Worm (Caenorhabditis elegans): ENCODE data around the gene srp-1.

The srp-1 gene

DNA sequence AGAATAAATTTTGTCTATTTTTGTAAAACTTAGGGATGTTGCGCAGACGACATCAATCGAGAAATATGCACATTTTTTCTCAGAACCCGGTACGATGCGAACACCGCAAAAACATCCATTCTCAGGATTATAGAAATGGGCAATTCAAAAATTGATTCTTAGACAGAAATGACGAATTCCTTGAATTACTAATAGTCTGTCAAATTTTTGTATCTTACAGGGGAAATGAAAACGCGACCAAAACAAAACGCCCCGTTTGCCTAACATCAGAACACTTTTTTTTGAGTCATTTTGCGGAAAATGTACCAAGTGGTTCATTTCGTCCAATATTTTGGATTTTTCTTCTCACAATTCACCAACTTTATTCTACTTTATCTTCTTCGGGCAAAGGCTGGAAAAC is 9.7 kb upstream of the srp-1 start, which contains the start of gene str-134:
TSS of gene str-134 (plus strand) at position 301 of the 400 bp plus-strand sequence.
- TF ChIP-seq ZK546.5 (tag; optimal IDR thresholded peaks at IDR 0.05), result no peak
- no peak for TF ChIP-seq nhr-102 (tag; optimal IDR thresholded peaks at IDR 0.05)
- no peak for TF ChIP-seq nhr-11 (tag; optimal IDR thresholded peaks at IDR 0.05)
- TF ChIP-seq dmd-8 (GFP tag; IDR thresholded peaks at IDR 0.05), result no peak
- no peak for TF ChIP-seq gei-8 (GFP tag; optimal IDR thresholded peaks at IDR 0.05)
- TF ChIP-seq T26A8.4 (GFP tag; IDR thresholded peaks at IDR 0.05), result no peak
- TF ChIP-seq tra-1 (GFP tag; IDR thresholded peaks at IDR 0.05), result no peak
- TF ChIP-seq vab-7 (GFP tag; IDR thresholded peaks at IDR 0.05), result no peak

DNA sequence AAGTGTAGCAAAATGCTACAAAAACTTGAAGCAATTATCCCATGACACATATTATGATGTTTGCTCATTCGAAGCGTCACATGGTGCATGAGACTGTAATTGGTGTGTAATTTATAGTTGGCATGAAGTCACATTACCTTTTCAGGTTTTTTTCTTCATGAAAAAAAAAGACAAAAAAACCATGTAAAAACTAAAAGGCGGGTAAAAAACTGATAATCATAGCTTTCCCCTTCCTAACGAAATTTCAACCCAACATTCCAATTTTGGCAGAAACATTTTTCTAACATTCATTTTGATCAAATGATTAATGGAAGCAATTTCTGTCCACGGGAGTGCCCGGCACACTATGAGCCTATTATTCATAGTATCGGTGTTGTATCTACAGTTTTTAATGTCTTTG is 5.0 kb upstream of the srp-1 start, which contains the start of gene sri-4:
TSS of gene sri-4 (plus strand) at position 301 of the 400 bp plus-strand sequence.
- TF ChIP-seq lin-15B (tag; optimal IDR thresholded peaks at IDR 0.05) (no peak), hif-1 (tag; optimal IDR thresholded peaks at IDR 0.05) (no peak), rbr-2 (tag; optimal IDR thresholded peaks at IDR 0.05) (no peak), vab-7 (GFP tag; IDR thresholded peaks at IDR 0.05) (no peak), egl-27 (tag; optimal IDR thresholded peaks at IDR 0.05) (no peak), dmd-8 (GFP tag; IDR thresholded peaks at IDR 0.05) (no peak), spr-1 (tag; optimal IDR thresholded peaks at IDR 0.05) (no peak), nhr-111 (GFP tag; optimal IDR thresholded peaks at IDR 0.05) (no peak), ceh-82 (tag; optimal IDR thresholded peaks at IDR 0.05) (no peak), dmd-6 (GFP tag; IDR thresholded peaks at IDR 0.05) (no peak), ctbp-1 (GFP tag; IDR thresholded peaks at IDR 0.05) (no peak), ztf-11 (tag; optimal IDR thresholded peaks at IDR 0.05) (no peak), zip-11 (GFP tag; IDR thresholded peaks at IDR 0.05) (no peak), ZK337.2 (GFP tag; IDR thresholded peaks at IDR 0.05) (no peak), lin-39 (tag; optimal IDR thresholded peaks at IDR 0.05) (no peak), nhr-6 (tag; optimal IDR thresholded peaks at IDR 0.05) (no peak), lim-7 (GFP tag; IDR thresholded peaks at IDR 0.05) (no peak), daf-19 (GFP tag; conservative IDR thresholded peaks at IDR 0.05) (no peak), dmd-9 (GFP tag; IDR thresholded peaks at IDR 0.05) (no peak)

DNA sequence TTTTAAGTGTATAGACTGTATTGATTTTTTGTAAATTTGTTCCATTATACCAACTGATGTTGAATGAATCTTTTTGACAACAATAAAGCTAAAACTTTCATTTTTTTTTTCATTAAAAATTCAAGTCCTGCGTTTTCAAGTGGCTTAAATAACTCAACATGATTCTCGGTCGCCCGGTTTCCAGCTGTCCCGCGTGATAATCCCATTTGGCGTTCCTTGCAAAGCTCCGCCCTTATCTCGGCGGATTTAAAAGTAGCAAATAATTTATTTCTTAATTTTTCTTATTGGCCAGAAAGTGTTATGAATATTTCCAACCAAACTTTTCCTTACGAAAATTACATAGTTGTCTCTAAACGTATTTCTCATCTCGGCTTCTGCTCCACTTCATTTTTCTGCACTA is 3.1 kb downstream of the srp-1 start, which contains the start of gene str-20:
TSS of gene str-20 (plus strand) at position 301 of the 400 bp plus-strand sequence.
- TF ChIP-seq attf-4 (tag; optimal IDR thresholded peaks at IDR 0.05) (no peak), dmd-9 (GFP tag; IDR thresholded peaks at IDR 0.05) (no peak), dmd-8 (GFP tag; IDR thresholded peaks at IDR 0.05) (no peak), zfp-2 (tag; optimal IDR thresholded peaks at IDR 0.05) (no peak)

DNA sequence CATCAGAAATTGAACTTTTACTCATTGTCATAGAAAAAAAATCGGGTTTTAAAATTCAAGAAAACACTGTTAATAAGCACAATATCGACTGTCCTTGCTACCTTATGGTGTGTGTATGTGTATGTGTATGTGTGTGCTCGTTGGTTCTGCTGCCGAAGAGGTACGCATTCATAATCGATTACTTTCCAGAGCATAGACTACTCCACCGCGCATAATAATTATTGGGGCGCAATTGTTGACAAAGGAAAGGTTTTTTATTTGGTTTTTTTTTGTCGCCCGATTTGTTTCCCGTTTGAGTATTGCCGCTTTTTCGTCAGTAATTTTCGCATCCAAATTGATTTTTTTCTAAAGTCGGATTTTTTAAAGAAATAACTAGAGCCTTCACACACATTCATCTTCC is 8.2 kb downstream of the srp-1 start, which contains the start of gene C05E4.15:
TSS of gene C05E4.15 (minus strand) at position 101 of the 400 bp plus-strand sequence.
- no peak for TF ChIP-seq T20F7.1 (GFP tag; optimal IDR thresholded peaks at IDR 0.05)
- TF ChIP-seq nhr-77 (tag; optimal IDR thresholded peaks at IDR 0.05), result no peak
- no peak for TF ChIP-seq ztf-11 (tag; optimal IDR thresholded peaks at IDR 0.05)

DNA sequence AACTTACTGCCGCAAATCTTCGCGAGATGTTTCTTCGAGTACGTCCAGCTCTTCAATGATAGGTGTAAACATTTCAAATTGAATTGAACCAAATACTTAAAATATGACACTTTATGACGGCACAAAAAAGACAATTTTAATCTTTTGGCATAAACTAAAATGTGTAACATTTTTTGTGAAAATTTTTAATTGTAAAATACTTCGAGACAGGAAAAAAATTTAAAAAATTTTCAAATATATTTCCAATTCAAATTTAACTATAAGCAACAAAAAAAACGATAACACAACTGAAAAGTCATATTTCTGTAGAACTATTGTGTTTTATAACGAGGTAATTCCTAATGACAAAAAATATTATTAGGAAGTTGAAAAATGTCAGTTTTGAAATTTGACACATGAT is 8.8 kb downstream of the srp-1 start, which contains the start of gene C05E4.12:
TSS of gene C05E4.12 (minus strand) at position 101 of the 400 bp plus-strand sequence.
- TF ChIP-seq zfp-2 (tag; optimal IDR thresholded peaks at IDR 0.05) (no peak), ceh-32 (tag; optimal IDR thresholded peaks at IDR 0.05; ENCODE audit: poor library complexity) (no peak), nhr-237 (tag; optimal IDR thresholded peaks at IDR 0.05) (no peak), fos-1 (tag; optimal IDR thresholded peaks at IDR 0.05) (no peak), fkh-10 (GFP tag; optimal IDR thresholded peaks at IDR 0.05) (no peak), nhr-10 (tag; optimal IDR thresholded peaks at IDR 0.05) (no peak), daf-16 (GFP tag; optimal IDR thresholded peaks at IDR 0.05) (no peak), daf-16 (tag; optimal IDR thresholded peaks at IDR 0.05) (no peak), snpc-4 (tag; optimal IDR thresholded peaks at IDR 0.05) (no peak), zfp-3 (GFP tag; conservative IDR thresholded peaks at IDR 0.05) (no peak), Y5F2A.4 (GFP tag; optimal IDR thresholded peaks at IDR 0.05) (no peak)

Data from whole organism, L4 larva.